Fruit fly (Drosophila melanogaster): Measurements from ENCODE around the gene CG45071.

The CG45071 gene

dm6 chr3L:15158330-15159114 lies 52.8 kb downstream of the CG45071 start, which contains the start of the genes Msh6 and Prp31 (continued):
- TF ChIP-seq CG3065 (GFP tag; optimal IDR thresholded peaks at IDR 0.05) (no peak), bcd (GFP tag; optimal IDR thresholded peaks at IDR 0.05) (peak; percentile 74), CG3281 (GFP tag; optimal IDR thresholded peaks at IDR 0.05) (peak; percentile 57), tio (GFP tag; optimal IDR thresholded peaks at IDR 0.05) (no peak), bbx (GFP tag; IDR thresholded peaks at IDR 0.05; ENCODE audit: partially characterized antibody) (no peak), CG2875 (GFP tag; optimal IDR thresholded peaks at IDR 0.05) (no peak), Atf3 (GFP tag; optimal IDR thresholded peaks at IDR 0.05) (peak; percentile 37), CG13894 (tag; optimal IDR thresholded peaks at IDR 0.05) (no peak), CG10979 (tag; optimal IDR thresholded peaks at IDR 0.05) (peak; percentile 59), nau (GFP tag; optimal IDR thresholded peaks at IDR 0.05) (no peak), NC2β (GFP tag; optimal IDR thresholded peaks at IDR 0.05) (peak; percentile 64), CG17568 (GFP tag; optimal IDR thresholded peaks at IDR 0.05) (no peak), Ada2b (GFP tag; IDR thresholded peaks at IDR 0.05) (peak; percentile 67), CG6272 (GFP tag; IDR thresholded peaks at IDR 0.05) (peak; percentile 26; the same call in 1 of the 2 replicates), usp (GFP tag; optimal IDR thresholded peaks at IDR 0.05) (no peak), CG2129 (GFP tag; IDR thresholded peaks at IDR 0.05; ENCODE audit: partially characterized antibody) (no peak), CG8359 (GFP tag; optimal IDR thresholded peaks at IDR 0.05; ENCODE audit: borderline replicate concordance) (no peak), CG3838 (GFP tag; optimal IDR thresholded peaks at IDR 0.05) (no peak), CG15479 (GFP tag; optimal IDR thresholded peaks at IDR 0.05) (no peak), pb (GFP tag; optimal IDR thresholded peaks at IDR 0.05) (no peak), rib (GFP tag; IDR thresholded peaks at IDR 0.05) (no peak), CG2116 (GFP tag; optimal IDR thresholded peaks at IDR 0.05) (peak; percentile 43), klu (GFP tag; IDR thresholded peaks at IDR 0.05) (peak; percentile 53; the same call in 1 of the 2 replicates), CG10147 (GFP tag; optimal IDR thresholded peaks at IDR 0.05) (peak; percentile 69), odd (GFP tag; optimal IDR thresholded peaks at IDR 0.05) (no peak), Oli (tag; optimal IDR thresholded peaks at IDR 0.05) (peak; percentile 78), CrebB (tag; optimal IDR thresholded peaks at IDR 0.05) (no peak), dpn (GFP tag; optimal IDR thresholded peaks at IDR 0.05) (peak; percentile 71 to 78), HLH54F (GFP tag; optimal IDR thresholded peaks at IDR 0.05) (peak; percentile 69), dmrt99B (tag; optimal IDR thresholded peaks at IDR 0.05) (no peak), Gsc (GFP tag; IDR thresholded peaks at IDR 0.05) (no peak), Hr3 (GFP tag; optimal IDR thresholded peaks at IDR 0.05) (peak; percentile 83), run (tag; optimal IDR thresholded peaks at IDR 0.05) (no peak), Ets65A (GFP tag) (peak; percentile 80), slou (GFP tag; optimal IDR thresholded peaks at IDR 0.05) (peak; percentile 32), ato (GFP tag; IDR thresholded peaks at IDR 0.05; ENCODE audit: partially characterized antibody) (no peak), her (GFP tag; optimal IDR thresholded peaks at IDR 0.05) (no peak), BtbVII (GFP tag; optimal IDR thresholded peaks at IDR 0.05) (no peak), CG13424 (tag; optimal IDR thresholded peaks at IDR 0.05) (peak; percentile 81), gsb (GFP tag; IDR thresholded peaks at IDR 0.05) (no peak), ash1 (GFP tag; optimal IDR thresholded peaks at IDR 0.05) (no peak), croc (GFP tag; conservative IDR thresholded peaks at IDR 0.05) (peak; percentile 60), sr (GFP tag; IDR thresholded peaks at IDR 0.05) (no peak), CG4282 (GFP tag; optimal IDR thresholded peaks at IDR 0.05) (no peak), Nf-YC (tag; optimal IDR thresholded peaks at IDR 0.05) (no peak), H15 (GFP tag; IDR thresholded peaks at IDR 0.05) (peak; percentile 27; the same call in 1 of the 3 replicates), CG12104 (GFP tag; optimal IDR thresholded peaks at IDR 0.05) (peak; percentile 64), Sin3A (optimal IDR thresholded peaks at IDR 0.05) (no peak), oc (tag; optimal IDR thresholded peaks at IDR 0.05) (no peak), CG11560 (tag; IDR thresholded peaks at IDR 0.05) (no peak)

Measured in whole organism, embryonic.